Worm (Caenorhabditis elegans): ENCODE measurements around the gene F40B5.2.

Gene F40B5.2

DNA sequence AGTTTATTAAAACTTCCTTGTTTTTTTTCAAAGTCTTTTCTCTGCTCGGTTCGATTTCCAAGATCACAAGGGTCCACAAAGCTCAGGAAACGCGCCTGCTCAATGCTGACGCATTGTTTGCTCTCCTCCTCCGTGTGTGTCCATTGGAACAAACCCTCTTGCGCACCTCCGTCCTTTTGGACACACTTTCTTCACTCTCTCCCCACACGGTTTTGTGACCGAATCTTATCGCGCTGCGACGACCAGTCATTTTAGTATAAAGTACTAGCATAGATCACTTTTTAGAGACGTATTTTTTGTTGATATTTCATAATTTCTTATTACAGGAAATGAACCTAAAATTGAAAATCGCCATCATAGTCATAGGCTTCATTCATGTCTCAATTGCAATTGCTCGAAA is 557 bp downstream of the F40B5.2 start (continued):
- TF ChIP-seq zip-2 (tag; optimal IDR thresholded peaks at IDR 0.05) (no peak), ceh-62 (tag; optimal IDR thresholded peaks at IDR 0.05) (no peak), tra-1 (GFP tag; IDR thresholded peaks at IDR 0.05) (no peak; the same call in 1 of the 2 replicates), dve-1 (tag; optimal IDR thresholded peaks at IDR 0.05; ENCODE audit: insufficient read depth) (peak; percentile 91), aha-1 (tag) (peak; percentile 99), T20F7.1 (GFP tag; optimal IDR thresholded peaks at IDR 0.05) (no peak), zfp-2 (tag; optimal IDR thresholded peaks at IDR 0.05) (no peak), ceh-28 (tag; optimal IDR thresholded peaks at IDR 0.05) (no peak), nhr-76 (tag; optimal IDR thresholded peaks at IDR 0.05) (no peak), sdz-12 (GFP tag; optimal IDR thresholded peaks at IDR 0.05) (no peak), fos-1 (tag; optimal IDR thresholded peaks at IDR 0.05) (no peak), ceh-32 (tag; optimal IDR thresholded peaks at IDR 0.05; ENCODE audit: poor library complexity) (peak; percentile 19), dmd-8 (GFP tag; IDR thresholded peaks at IDR 0.05) (no peak), nhr-48 (tag; optimal IDR thresholded peaks at IDR 0.05) (peak; percentile 33), lin-39 (tag; optimal IDR thresholded peaks at IDR 0.05) (no peak), ceh-44 (GFP tag; IDR thresholded peaks at IDR 0.05) (no peak), snpc-4 (tag; optimal IDR thresholded peaks at IDR 0.05) (no peak), lin-13 (GFP tag; optimal IDR thresholded peaks at IDR 0.05) (peak; percentile 50), ces-1 (GFP tag; optimal IDR thresholded peaks at IDR 0.05) (no peak), hif-1 (tag; optimal IDR thresholded peaks at IDR 0.05) (no peak), daf-12 (tag; optimal IDR thresholded peaks at IDR 0.05) (no peak), egl-43 (GFP tag; IDR thresholded peaks at IDR 0.05) (no peak), ama-1 (optimal IDR thresholded peaks at IDR 0.05) (no peak), jun-1 (tag; optimal IDR thresholded peaks at IDR 0.05) (no peak), F37D6.2 (tag; optimal IDR thresholded peaks at IDR 0.05) (peak; percentile 73), daf-16 (GFP tag; optimal IDR thresholded peaks at IDR 0.05) (peak in 1 of 2 experiments; percentile 23), daf-16 (tag; optimal IDR thresholded peaks at IDR 0.05) (peak; percentile 72), zip-11 (GFP tag; IDR thresholded peaks at IDR 0.05) (no peak), mdt-29 (GFP tag; IDR thresholded peaks at IDR 0.05) (no peak), php-3 (GFP tag; IDR thresholded peaks at IDR 0.05) (0 out of 2 replicates have a peak, but pooled peaks have one; percentile 41), madf-9 (GFP tag; conservative IDR thresholded peaks at IDR 0.05) (no peak), ZK546.5 (tag; optimal IDR thresholded peaks at IDR 0.05) (no peak), unc-62 (GFP tag; optimal IDR thresholded peaks at IDR 0.05 in 1 of 2) (peak in 1 of 2 experiments; percentile 96), unc-62 (tag; optimal IDR thresholded peaks at IDR 0.05) (no peak), tag-97 (GFP tag; IDR thresholded peaks at IDR 0.05) (no peak), Y48G9A.11 (GFP tag; IDR thresholded peaks at IDR 0.05) (no peak), lin-1 (GFP tag; IDR thresholded peaks at IDR 0.05) (no peak), nhr-77 (tag; optimal IDR thresholded peaks at IDR 0.05) (peak; percentile 73), unc-130 (GFP tag; optimal IDR thresholded peaks at IDR 0.05) (no peak), nhr-111 (GFP tag; optimal IDR thresholded peaks at IDR 0.05) (no peak), aly-2 (tag; optimal IDR thresholded peaks at IDR 0.05) (no peak)

DNA sequence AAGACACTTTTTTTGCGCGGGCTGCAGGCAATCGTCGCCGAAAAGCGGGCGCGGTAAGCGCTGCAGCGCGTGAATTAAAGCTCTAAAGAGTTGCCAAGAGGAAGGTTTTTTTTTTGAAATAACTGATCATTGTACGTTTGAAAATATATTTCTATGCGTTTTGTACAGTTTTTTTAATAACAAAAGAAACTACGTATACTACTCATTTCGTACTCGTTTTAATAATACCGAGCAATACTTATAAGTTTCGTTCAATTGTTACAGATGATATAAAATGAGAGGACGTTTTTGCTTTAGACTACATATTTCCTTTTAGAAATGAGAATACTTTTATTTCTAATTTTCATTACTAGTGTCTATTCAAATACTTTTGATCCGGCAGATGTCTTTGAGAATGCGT is 4.3 kb downstream of the F40B5.2 start, which contains the start of gene nep-15:
Gene nep-15, plus strand, starts transcription at position 301 of the 400 bp plus-strand sequence.
- no peak for TF ChIP-seq F26F4.8 (GFP tag; conservative IDR thresholded peaks at IDR 0.05)
- TF ChIP-seq zag-1 (tag; optimal IDR thresholded peaks at IDR 0.05), result no peak
- TF ChIP-seq nhr-77 (tag; optimal IDR thresholded peaks at IDR 0.05), result no peak
- TF ChIP-seq lir-3 (tag; optimal IDR thresholded peaks at IDR 0.05), result no peak
- TF ChIP-seq Y105C5A.15 (GFP tag; IDR thresholded peaks at IDR 0.05), result no peak
- no peak for TF ChIP-seq vab-7 (GFP tag; IDR thresholded peaks at IDR 0.05)
- no peak for TF ChIP-seq F10B5.3 (tag; optimal IDR thresholded peaks at IDR 0.05)
- no peak for TF ChIP-seq ceh-82 (tag; optimal IDR thresholded peaks at IDR 0.05)
- no peak for TF ChIP-seq nhr-42 (GFP tag; IDR thresholded peaks at IDR 0.05)
- no peak for TF ChIP-seq php-3 (GFP tag; IDR thresholded peaks at IDR 0.05)
- TF ChIP-seq R02D3.7 (tag; optimal IDR thresholded peaks at IDR 0.05), result no peak
- no peak for TF ChIP-seq dmd-6 (GFP tag; IDR thresholded peaks at IDR 0.05)
- TF ChIP-seq ceh-20 (GFP tag; IDR thresholded peaks at IDR 0.05), result no peak
- no peak for TF ChIP-seq aha-1 (tag)
- no peak for TF ChIP-seq nhr-10 (tag; optimal IDR thresholded peaks at IDR 0.05)
- TF ChIP-seq ces-1 (GFP tag; optimal IDR thresholded peaks at IDR 0.05), result no peak

Data from whole organism, L4 larva.